Worm (Caenorhabditis elegans) whole organism, L2 larva: ENCODE data around the gene Y40A1A.2.

Experiments used
- lin-39 ChIP-seq: fragments of 150-350 bp; optimal IDR thresholded peaks from 2 replicates; lab custom pipeline; 2014; ENCODE audit warnings: missing biosample characterization, missing genetic modification reagents, missing genetic modification characterization
- lsy-2 ChIP-seq, 2 experiments: fragments of 150-350 bp in 1 of 2; sonication (generic microtip) in 1 of 2; optimal IDR thresholded peaks; 2 replicates each; lab custom pipeline; 2014 to 2017; ENCODE audit warnings: missing biosample characterization in 2 of 2, missing genetic modification characterization in 2 of 2
- nhr-10 ChIP-seq: sonication (generic microtip); optimal IDR thresholded peaks from 2 replicates; lab custom pipeline; 2017; ENCODE audit warnings: missing biosample characterization, missing genetic modification characterization
- sem-4 ChIP-seq: fragments of 150-350 bp; optimal IDR thresholded peaks from 2 replicates; lab custom pipeline; 2014; ENCODE audit warnings: missing biosample characterization, missing genetic modification reagents, missing genetic modification characterization
- unc-39 ChIP-seq: fragments of 150-350 bp; optimal IDR thresholded peaks from 2 replicates; lab custom pipeline; 2014; ENCODE audit warnings: missing biosample characterization, missing genetic modification characterization

DNA sequence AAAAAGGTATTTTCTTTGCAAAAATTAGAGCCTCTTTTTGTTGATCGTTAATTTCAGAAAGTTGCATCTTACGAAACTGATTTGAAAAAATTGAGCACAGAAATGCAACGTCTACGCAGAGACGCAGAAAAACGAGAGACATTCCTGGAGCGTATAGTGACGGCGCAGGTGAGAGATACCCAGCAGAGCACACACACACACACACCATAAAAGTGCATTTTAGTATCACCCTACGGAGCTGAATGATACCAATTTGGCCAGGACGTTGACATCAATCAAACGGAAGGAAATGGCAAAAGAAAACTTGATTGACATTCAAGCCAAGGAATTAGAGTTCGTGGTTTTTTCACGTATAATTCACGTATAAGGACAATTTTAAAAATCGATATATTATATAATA, 24.0 kb downstream of the Y40A1A.2 start:
- TF ChIP-seq nhr-10 (tag; lab: Kevin White, UChicago) (no peak), unc-39 (tag; lab: Kevin White, UChicago) (no peak), lin-39 (tag; lab: Kevin White, UChicago) (no peak), lsy-2 (tag; optimal IDR thresholded peaks at IDR 0.05; lab: Kevin White, UChicago) (no peak), sem-4 (tag; lab: Kevin White, UChicago) (no peak)
